Worm (Caenorhabditis elegans) whole organism, young adult: ENCODE data around the gene Y97E10C.1.

Source experiments
- B0035.1 ChIP-seq: sonication (generic microtip); optimal IDR thresholded peaks from 2 replicates; lab custom pipeline; 2016; ENCODE audit warnings: missing genetic modification characterization, mild to moderate bottlenecking, missing compliant biosample characterization, missing genotype, missing genetic modification reagents
- B0261.1 ChIP-seq: sonication (generic microtip); optimal IDR thresholded peaks from 2 replicates; lab custom pipeline; 2016; ENCODE audit warnings: mild to moderate bottlenecking, missing genetic modification characterization, moderate library complexity, missing compliant biosample characterization
- B0336.3 ChIP-seq: fragments of 200-800 bp; sonication (Bioruptor generic); IDR thresholded peaks from 2 replicates; pipeline ENCODE4 v1.3.6; 2022; ENCODE audit warnings: missing genetic modification characterization, missing compliant biosample characterization
- F22D6.2 ChIP-seq: sonication (generic microtip); optimal IDR thresholded peaks from 2 replicates; lab custom pipeline; 2016; ENCODE audit warnings: mild to moderate bottlenecking, missing genetic modification characterization, missing compliant biosample characterization
- F37B4.10 ChIP-seq: fragments of 200-800 bp; sonication (Bioruptor generic); IDR thresholded peaks from 2 replicates; pipeline ENCODE4 v1.3.6; 2022; ENCODE audit warnings: missing genetic modification characterization, missing compliant biosample characterization
- F55B11.4 ChIP-seq: sonication (generic microtip); optimal IDR thresholded peaks from 2 replicates; lab custom pipeline; 2016; ENCODE audit warnings: missing compliant biosample characterization, missing genetic modification characterization, borderline replicate concordance; ENCODE audit not compliant: insufficient read depth
- Y53G8AR.9 ChIP-seq: fragments of 200-800 bp; sonication (Bioruptor generic); conservative IDR thresholded peaks from 2 replicates; pipeline ENCODE4 v1.3.6; 2022; ENCODE audit warnings: missing genetic modification reagents, missing genetic modification characterization, missing compliant biosample characterization
- Y79H2A.3 ChIP-seq: fragments of 200-800 bp; sonication (Bioruptor generic); conservative IDR thresholded peaks from 2 replicates; pipeline ENCODE4 v1.3.6; 2022; ENCODE audit warnings: missing genetic modification reagents, missing genetic modification characterization, missing compliant biosample characterization
- atf-7 ChIP-seq: sonication (generic microtip); optimal IDR thresholded peaks from 2 replicates; lab custom pipeline; 2017; ENCODE audit warnings: mild to moderate bottlenecking, missing genetic modification characterization, missing compliant biosample characterization
- attf-3 ChIP-seq: fragments of 200-800 bp; sonication (Bioruptor generic); conservative IDR thresholded peaks from 2 replicates; pipeline ENCODE4 v1.3.6; 2022; ENCODE audit warnings: missing genetic modification reagents, missing genetic modification characterization, missing compliant biosample characterization
- ccch-3 ChIP-seq: fragments of 200-800 bp; sonication (Bioruptor generic); optimal IDR thresholded peaks from 2 replicates; lab custom pipeline; 2018; ENCODE audit warnings: mild to moderate bottlenecking, missing genetic modification characterization, missing compliant biosample characterization
- cebp-1 ChIP-seq, 2 experiments: fragments of 200-800 bp in 1 of 2; sonication (Bioruptor generic) in 1 of 2; sonication (generic microtip) in 1 of 2; IDR thresholded peaks in 1 of 2; optimal IDR thresholded peaks in 1 of 2; 2 replicates each; pipeline versions ENCODE4 v1.3.6 to Lab custom; 2017 to 2022; ENCODE audit warnings: missing compliant biosample characterization in 2 of 2, missing genetic modification characterization in 2 of 2, mild to moderate bottlenecking in 1 of 2, missing genetic modification reagents in 1 of 2, moderate library complexity in 1 of 2
- chd-7 ChIP-seq: sonication (generic microtip); optimal IDR thresholded peaks from 2 replicates; lab custom pipeline; 2016; ENCODE audit warnings: mild to moderate bottlenecking, missing genetic modification characterization, moderate library complexity, missing compliant biosample characterization
- die-1 ChIP-seq: sonication (generic microtip); optimal IDR thresholded peaks from 2 replicates; lab custom pipeline; 2016; ENCODE audit warnings: missing genotype, mild to moderate bottlenecking, missing genetic modification characterization, missing compliant biosample characterization
- dox-1 ChIP-seq: fragments of 200-800 bp; sonication (Bioruptor generic); IDR thresholded peaks from 2 replicates; pipeline ENCODE4 v1.3.6; 2022; ENCODE audit warnings: missing genetic modification reagents, missing genetic modification characterization, missing compliant biosample characterization
- dpff-1 ChIP-seq: sonication (generic microtip); optimal IDR thresholded peaks from 2 replicates; lab custom pipeline; 2017; ENCODE audit warnings: mild to moderate bottlenecking, missing genetic modification characterization, missing compliant biosample characterization
- dpl-1 ChIP-seq: fragments of 150-350 bp; optimal IDR thresholded peaks from 2 replicates; lab custom pipeline; 2014; ENCODE audit warnings: missing biosample characterization, missing genetic modification reagents, missing genetic modification characterization
- egl-18 ChIP-seq: fragments of 200-800 bp; sonication (Bioruptor generic); IDR thresholded peaks from 2 replicates; pipeline ENCODE4 v1.3.6; 2022; ENCODE audit warnings: missing genetic modification reagents, missing genetic modification characterization, missing compliant biosample characterization
- ets-4 ChIP-seq: fragments of 200-800 bp; sonication (Bioruptor generic); optimal IDR thresholded peaks from 2 replicates; lab custom pipeline; 2018; ENCODE audit warnings: mild to moderate bottlenecking, missing genetic modification characterization, missing compliant biosample characterization
- hmg-1.2 ChIP-seq: fragments of 200-800 bp; sonication (Bioruptor generic); IDR thresholded peaks from 2 replicates; pipeline ENCODE4 v1.3.6; 2022; ENCODE audit warnings: missing genetic modification reagents, missing genetic modification characterization, missing compliant biosample characterization
- let-607 ChIP-seq, 2 experiments: fragments of 200-800 bp in 1 of 2; sonication (Bioruptor generic) in 1 of 2; sonication (generic microtip) in 1 of 2; optimal IDR thresholded peaks; 2 replicates each; lab custom pipeline; 2016 to 2018; ENCODE audit warnings: mild to moderate bottlenecking in 2 of 2, missing compliant biosample characterization in 2 of 2, missing genetic modification characterization in 2 of 2, moderate library complexity in 2 of 2, missing genotype in 1 of 2
- lin-26 ChIP-seq: fragments of 200-800 bp; sonication (Bioruptor generic); IDR thresholded peaks from 2 replicates; pipeline ENCODE4 v1.3.6; 2022; ENCODE audit warnings: missing genetic modification reagents, missing genetic modification characterization, missing compliant biosample characterization
- lin-54 ChIP-seq: fragments of 200-800 bp; sonication (Bioruptor generic); optimal IDR thresholded peaks from 2 replicates; lab custom pipeline; 2018; ENCODE audit warnings: mild to moderate bottlenecking, missing genetic modification characterization, missing compliant biosample characterization
- lir-1 ChIP-seq: fragments of 200-800 bp; sonication (Bioruptor generic); conservative IDR thresholded peaks from 2 replicates; pipeline ENCODE4 v1.3.6; 2022; ENCODE audit warnings: missing genetic modification reagents, missing genetic modification characterization, missing compliant biosample characterization
- madf-10 ChIP-seq: sonication (generic microtip); optimal IDR thresholded peaks from 2 replicates; lab custom pipeline; 2016; ENCODE audit warnings: mild to moderate bottlenecking, missing genetic modification characterization, missing compliant biosample characterization
- madf-3 ChIP-seq: fragments of 200-800 bp; sonication (Bioruptor generic); IDR thresholded peaks from 2 replicates; pipeline ENCODE4 v1.3.6; 2022; ENCODE audit warnings: missing genetic modification reagents, missing genetic modification characterization, missing compliant biosample characterization
- mcd-1 ChIP-seq: fragments of 200-800 bp; sonication (Bioruptor generic); IDR thresholded peaks from 2 replicates; pipeline ENCODE4 v1.3.6; 2022; ENCODE audit warnings: missing genetic modification reagents, missing genetic modification characterization, missing compliant biosample characterization
- mes-4 ChIP-seq: sonication (generic microtip); optimal IDR thresholded peaks from 2 replicates; lab custom pipeline; 2016; ENCODE audit warnings: missing genotype, missing genetic modification characterization, missing compliant biosample characterization
- nfya-2 ChIP-seq: fragments of 200-800 bp; sonication (Bioruptor generic); IDR thresholded peaks from 2 replicates; pipeline ENCODE4 v1.3.6; 2022; ENCODE audit warnings: missing genetic modification reagents, missing genetic modification characterization, missing compliant biosample characterization
- nfyb-1 ChIP-seq: fragments of 200-800 bp; sonication (Bioruptor generic); IDR thresholded peaks from 2 replicates; pipeline ENCODE4 v1.3.6; 2022; ENCODE audit warnings: missing genetic modification reagents, missing genetic modification characterization, missing compliant biosample characterization
- nhr-120 ChIP-seq: fragments of 200-800 bp; sonication (Bioruptor generic); IDR thresholded peaks from 2 replicates; pipeline ENCODE4 v1.3.6; 2022; ENCODE audit warnings: missing genetic modification characterization, missing compliant biosample characterization
- nhr-80 ChIP-seq: sonication (generic microtip); optimal IDR thresholded peaks from 2 replicates; lab custom pipeline; 2016; ENCODE audit warnings: missing genetic modification characterization, missing compliant biosample characterization
- nhr-90 ChIP-seq: sonication (generic microtip); optimal IDR thresholded peaks from 2 replicates; lab custom pipeline; 2016; ENCODE audit warnings: missing genotype, mild to moderate bottlenecking, missing genetic modification characterization, missing compliant biosample characterization
- pha-4 ChIP-seq: fragments of 150-350 bp; sonication (generic microtip); optimal IDR thresholded peaks from 2 replicates; lab custom pipeline; 2014; ENCODE audit warnings: missing biosample characterization, missing genetic modification reagents, missing genetic modification characterization
- rcor-1 ChIP-seq: fragments of 200-800 bp; sonication (Bioruptor generic); IDR thresholded peaks from 2 replicates; pipeline ENCODE4 v1.3.6; 2022; ENCODE audit warnings: missing genetic modification reagents, missing genetic modification characterization, missing compliant biosample characterization
- repo-1 ChIP-seq: sonication (generic microtip); optimal IDR thresholded peaks from 2 replicates; lab custom pipeline; 2017; ENCODE audit warnings: mild to moderate bottlenecking, missing genetic modification characterization, missing compliant biosample characterization
- snpc-4 ChIP-seq, 5 experiments: fragments of 150-350 bp in 1 of 5; sonication (generic microtip) in 4 of 5; optimal IDR thresholded peaks; 2 replicates each; lab custom pipeline; 2014 to 2018; ENCODE audit warnings: missing genetic modification characterization in 5 of 5, missing biosample characterization in 3 of 5, antibody characterized with exemption in 2 of 5, mild to moderate bottlenecking in 2 of 5, missing compliant biosample characterization in 2 of 5, missing genotype in 2 of 5, moderate library complexity in 2 of 5, missing genetic modification reagents in 1 of 5
- tbp1 ChIP-seq: fragments of 200-800 bp; sonication (Bioruptor generic); optimal IDR thresholded peaks from 2 replicates; lab custom pipeline; 2018; ENCODE audit warnings: mild to moderate bottlenecking, missing genetic modification characterization, missing compliant biosample characterization
- tlf-1 ChIP-seq: fragments of 200-800 bp; sonication (Bioruptor generic); optimal IDR thresholded peaks from 2 replicates; lab custom pipeline; 2018; ENCODE audit warnings: mild to moderate bottlenecking, missing genetic modification characterization, missing compliant biosample characterization
- unc-130 ChIP-seq: sonication (generic microtip); optimal IDR thresholded peaks from 2 replicates; lab custom pipeline; 2016; ENCODE audit warnings: missing genetic modification reagents, missing genetic modification characterization, missing compliant biosample characterization
- ztf-22 ChIP-seq: fragments of 200-800 bp; sonication (Bioruptor generic); optimal IDR thresholded peaks from 2 replicates; lab custom pipeline; 2018; ENCODE audit warnings: mild to moderate bottlenecking, missing genetic modification characterization, moderate library complexity, missing compliant biosample characterization
- ztf-6 ChIP-seq: fragments of 200-800 bp; sonication (Bioruptor generic); IDR thresholded peaks from 2 replicates; pipeline ENCODE4 v1.3.6; 2022; ENCODE audit warnings: missing genetic modification reagents, missing genetic modification characterization, missing compliant biosample characterization

Gene Y97E10C.1

DNA sequence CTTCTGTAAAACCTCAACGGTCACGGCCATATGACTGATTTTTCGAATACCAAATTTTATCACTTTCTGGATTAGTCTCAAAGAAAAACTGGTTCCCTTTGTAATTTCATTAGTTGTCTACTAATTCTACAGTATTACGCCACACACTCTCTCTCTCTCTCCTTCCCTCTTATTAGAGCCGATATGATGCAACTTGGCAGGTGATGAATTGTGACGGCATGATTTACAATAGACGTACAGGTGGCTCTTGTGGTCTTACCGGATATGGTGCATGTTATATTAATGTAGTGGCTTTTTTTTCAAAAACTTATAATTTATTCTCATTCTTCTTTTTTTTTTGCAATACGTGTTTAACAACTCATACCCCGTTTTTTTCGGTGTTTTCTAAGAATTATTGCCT, 13.2 kb downstream of the Y97E10C.1 start:
- TF ChIP-seq B0336.3 (GFP tag; lab: Robert Waterston, UW) (no peak), mcd-1 (no peak), Y79H2A.3 (GFP tag; lab: Robert Waterston, UW) (no peak), ccch-3 (GFP tag; lab: Kevin White, UChicago) (no peak), mes-4 (tag; lab: Kevin White, UChicago) (no peak), B0035.1 (tag; lab: Kevin White, UChicago) (no peak), unc-130 (no peak)
- TF ChIP-seq, all 124 proteins: peak for 0

DNA sequence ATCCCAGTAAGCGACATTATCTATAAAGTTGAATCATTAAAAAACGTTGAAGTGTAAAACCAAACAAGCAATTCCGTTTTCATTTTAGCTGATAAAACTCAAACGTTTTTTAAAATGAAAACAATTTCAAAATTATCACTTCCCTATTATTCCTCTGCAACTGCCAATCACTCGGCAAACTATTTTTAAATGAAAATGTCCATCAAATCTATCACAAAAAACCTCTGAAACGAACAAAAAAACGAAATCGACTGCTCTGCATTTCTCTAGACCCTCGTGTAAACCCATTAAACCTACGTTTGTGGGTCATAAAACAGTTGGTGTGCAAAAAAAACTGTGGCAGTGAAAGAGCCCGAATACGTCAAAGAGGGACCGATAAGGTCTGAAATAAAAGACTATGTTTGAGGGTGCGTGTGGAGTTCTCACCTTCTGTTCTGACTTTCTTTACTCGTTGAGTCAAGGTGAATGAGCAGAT, 13.8 kb downstream of the Y97E10C.1 start, which contains the start of gene fbxl-5:
TSS of gene fbxl-5 (plus strand) at position 425 of the 475 bp plus-strand sequence.
- TF ChIP-seq cebp-1 (GFP tag; IDR thresholded peaks at IDR 0.05; lab: Robert Waterston, UW) (no peak), cebp-1 (tag; optimal IDR thresholded peaks at IDR 0.05; lab: Kevin White, UChicago) (peak; percentile 36), ztf-22 (GFP tag; lab: Kevin White, UChicago) (peak; percentile 27), nhr-80 (peak; percentile 78), F55B11.4 (tag; lab: Kevin White, UChicago) (no peak), let-607 (tag; optimal IDR thresholded peaks at IDR 0.05; lab: Kevin White, UChicago) (peak; percentile 33 to 60)

DNA sequence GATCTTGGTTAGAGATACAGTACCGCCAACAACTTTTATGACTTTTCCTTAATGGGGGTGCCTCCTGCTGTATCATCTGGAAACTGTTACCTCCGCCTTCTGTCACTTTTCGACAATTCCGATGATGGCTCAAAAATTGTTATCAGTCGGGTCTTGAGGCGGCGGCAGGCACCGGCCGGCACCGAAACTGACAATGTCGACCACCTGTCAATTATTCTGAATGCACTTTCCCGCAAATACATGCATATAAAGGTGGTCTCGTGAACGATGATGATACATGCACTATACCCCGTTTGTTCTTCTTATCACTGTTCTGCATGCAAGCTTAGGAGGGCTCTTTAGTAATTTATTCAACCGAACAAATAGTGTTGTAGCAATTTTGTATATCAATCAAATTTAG, 15.4 kb downstream of the Y97E10C.1 start:
- TF ChIP-seq pha-4 (tag; lab: Kevin White, UChicago) (no peak), nhr-120 (GFP tag; lab: Robert Waterston, UW) (no peak), tbp1 (GFP tag; lab: Kevin White, UChicago) (peak; percentile 59), cebp-1 (GFP tag; IDR thresholded peaks at IDR 0.05; lab: Robert Waterston, UW) (no peak; the same call in 1 of the 2 replicates), cebp-1 (tag; optimal IDR thresholded peaks at IDR 0.05; lab: Kevin White, UChicago) (peak; percentile 68), F37B4.10 (GFP tag; lab: Robert Waterston, UW) (no peak), madf-10 (tag; lab: Kevin White, UChicago) (peak; percentile 11), lin-54 (GFP tag; lab: Kevin White, UChicago) (peak; percentile 25), chd-7 (tag; lab: Kevin White, UChicago) (peak; percentile 71), madf-3 (GFP tag; lab: Robert Waterston, UW) (no peak), egl-18 (GFP tag; lab: Robert Waterston, UW) (no peak), atf-7 (tag; lab: Kevin White, UChicago) (peak; percentile 72), ztf-6 (GFP tag; lab: Robert Waterston, UW) (no peak), ztf-22 (GFP tag; lab: Kevin White, UChicago) (peak; percentile 93), dpff-1 (tag; lab: Kevin White, UChicago) (no peak), ets-4 (peak; percentile 98), hmg-1.2 (GFP tag; lab: Robert Waterston, UW) (no peak), nfya-2 (no peak), rcor-1 (GFP tag; lab: Robert Waterston, UW) (no peak), lin-26 (GFP tag; lab: Robert Waterston, UW) (no peak), Y79H2A.3 (GFP tag; lab: Robert Waterston, UW) (no peak), F22D6.2 (tag; lab: Kevin White, UChicago) (no peak), mcd-1 (0 out of 2 replicates have a peak, but pooled peaks have one; percentile 28), Y53G8AR.9 (GFP tag; lab: Robert Waterston, UW) (0 out of 2 replicates have a peak, but pooled peaks have one; percentile 47), dpl-1 (GFP tag; lab: Kevin White, UChicago) (no peak), snpc-4 (GFP tag; optimal IDR thresholded peaks at IDR 0.05; lab: Kevin White, UChicago) (no peak), snpc-4 (tag; optimal IDR thresholded peaks at IDR 0.05; lab: Kevin White, UChicago) (peak in 2 of 4 experiments; percentile 9 to 45), tlf-1 (no peak), lir-1 (GFP tag; lab: Robert Waterston, UW) (0 out of 2 replicates have a peak, but pooled peaks have one; percentile 11), die-1 (tag; lab: Kevin White, UChicago) (no peak), B0261.1 (tag; lab: Kevin White, UChicago) (no peak), ccch-3 (GFP tag; lab: Kevin White, UChicago) (no peak), B0336.3 (GFP tag; lab: Robert Waterston, UW) (0 out of 2 replicates have a peak, but pooled peaks have one; percentile 33), nhr-90 (tag; lab: Kevin White, UChicago) (peak; percentile 3), repo-1 (tag; lab: Kevin White, UChicago) (peak; percentile 54), attf-3 (GFP tag; lab: Robert Waterston, UW) (no peak), dox-1 (peak; percentile 87), nfyb-1 (peak; percentile 20; the same call in 1 of the 2 replicates)
